Worm (Caenorhabditis elegans): ENCODE measurements around the gene pssy-2.

Gene pssy-2

ce11 chrIII:13514470-13514869 lies 42.9 kb downstream of the pssy-2 start, which contains the start of gene mlh-1:
Gene mlh-1 (minus strand): TSS chrIII:13514570.
- TF ChIP-seq ets-4 (tag; optimal IDR thresholded peaks at IDR 0.05) = no peak
- TF ChIP-seq K02D7.2 (tag; optimal IDR thresholded peaks at IDR 0.05) = no peak
- no peak for TF ChIP-seq elt-4 (tag; optimal IDR thresholded peaks at IDR 0.05)
- TF ChIP-seq hlh-6 (tag; optimal IDR thresholded peaks at IDR 0.05) = no peak
- TF ChIP-seq ama-1 (optimal IDR thresholded peaks at IDR 0.05) = no peak
- no peak for TF ChIP-seq madf-2 (tag; optimal IDR thresholded peaks at IDR 0.05)
- no peak for TF ChIP-seq T23F11.4 (GFP tag; optimal IDR thresholded peaks at IDR 0.05)
- no peak for TF ChIP-seq ceh-14 (tag; optimal IDR thresholded peaks at IDR 0.05)
- TF ChIP-seq unc-3 (GFP tag; conservative IDR thresholded peaks at IDR 0.05) = no peak
- TF ChIP-seq unc-3 (tag; optimal IDR thresholded peaks at IDR 0.05) = no peak
- TF ChIP-seq fkh-10 (GFP tag; optimal IDR thresholded peaks at IDR 0.05) = no peak
- TF ChIP-seq sox-2 (GFP tag; IDR thresholded peaks at IDR 0.05) = no peak
- no peak for TF ChIP-seq pha-4 (tag; optimal IDR thresholded peaks at IDR 0.05)
- no peak for TF ChIP-seq unc-55 (GFP tag; optimal IDR thresholded peaks at IDR 0.05)
- TF ChIP-seq unc-86 (tag; optimal IDR thresholded peaks at IDR 0.05) = no peak
- TF ChIP-seq ceh-34 (tag; optimal IDR thresholded peaks at IDR 0.05) = no peak
- TF ChIP-seq tbx-2 (tag; optimal IDR thresholded peaks at IDR 0.05) = no peak
- TF ChIP-seq nhr-11 (tag; optimal IDR thresholded peaks at IDR 0.05) = no peak
- no peak for TF ChIP-seq fax-1 (tag; optimal IDR thresholded peaks at IDR 0.05)
- TF ChIP-seq sdc-2 (tag; optimal IDR thresholded peaks at IDR 0.05) = no peak
- TF ChIP-seq lin-11 (tag; optimal IDR thresholded peaks at IDR 0.05) = no peak

DNA sequence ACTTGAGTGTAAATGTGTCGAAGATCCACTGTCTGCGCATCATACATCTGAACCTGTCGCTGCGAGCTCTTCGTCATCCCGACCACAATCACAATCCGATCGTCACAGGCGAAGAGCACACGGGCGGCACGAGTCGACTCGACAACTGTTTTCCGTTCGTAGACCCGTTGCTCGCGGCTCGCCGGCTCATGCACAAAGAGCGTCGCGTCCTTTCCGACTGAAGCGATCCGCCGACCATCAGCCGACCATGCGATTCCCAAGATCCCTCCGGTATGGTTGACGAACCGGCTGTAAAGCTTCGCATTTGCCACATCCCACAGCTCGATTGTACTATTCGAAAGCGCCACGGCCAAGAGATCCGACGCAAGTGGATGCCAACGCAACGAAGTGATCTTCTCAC lies 46.8 kb downstream of the pssy-2 start:
- no peak for TF ChIP-seq ztf-16 (tag; optimal IDR thresholded peaks at IDR 0.05)
- no peak for TF ChIP-seq unc-3 (GFP tag; conservative IDR thresholded peaks at IDR 0.05)
- TF ChIP-seq unc-3 (tag; optimal IDR thresholded peaks at IDR 0.05) = no peak
- no peak for TF ChIP-seq nfya-1 (tag; optimal IDR thresholded peaks at IDR 0.05)
- TF ChIP-seq dve-1 (tag; optimal IDR thresholded peaks at IDR 0.05) = no peak
- TF ChIP-seq eyg-1 (tag; optimal IDR thresholded peaks at IDR 0.05) = no peak
- no peak for TF ChIP-seq ceh-19 (GFP tag; optimal IDR thresholded peaks at IDR 0.05)
- no peak for TF ChIP-seq pag-3 (tag; optimal IDR thresholded peaks at IDR 0.05; ENCODE audit: borderline replicate concordance)
- no peak for TF ChIP-seq ceh-34 (tag; optimal IDR thresholded peaks at IDR 0.05)
- no peak for TF ChIP-seq ceh-18 (tag; optimal IDR thresholded peaks at IDR 0.05)
- TF ChIP-seq ets-4 (tag; optimal IDR thresholded peaks at IDR 0.05) = no peak
- TF ChIP-seq ceh-45 (GFP tag; IDR thresholded peaks at IDR 0.05) = no peak
- no peak for TF ChIP-seq pat-9 (tag; optimal IDR thresholded peaks at IDR 0.05)
- TF ChIP-seq nhr-232 (tag; optimal IDR thresholded peaks at IDR 0.05) = no peak
- no peak for TF ChIP-seq pqm-1 (tag; optimal IDR thresholded peaks at IDR 0.05)
- no peak for TF ChIP-seq ceh-6 (GFP tag; optimal IDR thresholded peaks at IDR 0.05)

DNA sequence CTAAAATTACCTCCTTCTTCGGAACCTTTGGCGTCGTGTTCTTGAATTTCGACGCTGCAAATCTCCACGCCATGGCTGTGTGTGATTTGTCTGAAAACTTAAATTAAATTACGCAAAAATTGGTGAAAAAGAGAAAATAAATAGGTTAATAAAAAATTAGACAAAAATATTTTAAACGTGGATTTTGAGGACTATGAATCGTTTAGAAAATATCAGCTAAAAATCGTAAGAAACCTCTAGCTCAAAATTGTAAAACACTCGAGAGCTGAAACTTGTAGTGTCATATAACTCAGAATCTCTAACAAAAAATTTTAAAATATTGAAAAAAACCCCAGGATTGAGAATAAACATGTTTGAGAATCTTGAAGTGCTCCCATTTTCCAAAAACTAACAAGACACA lies 52.4 kb downstream of the pssy-2 start, which contains the start of gene pod-1:
TSS of gene pod-1 (minus strand) at position 101 of the 400 bp plus-strand sequence.
- TF ChIP-seq lin-11 (tag; optimal IDR thresholded peaks at IDR 0.05) (no peak), syd-9 (tag; optimal IDR thresholded peaks at IDR 0.05) (no peak), npax-4 (tag; optimal IDR thresholded peaks at IDR 0.05) (no peak), ceh-30 (tag; optimal IDR thresholded peaks at IDR 0.05) (no peak), tbx-7 (tag; optimal IDR thresholded peaks at IDR 0.05) (no peak), pax-1 (tag; optimal IDR thresholded peaks at IDR 0.05) (no peak), K09A11.1 (tag; optimal IDR thresholded peaks at IDR 0.05; ENCODE audit: insufficient read depth) (no peak), Y22D7AL.16 (tag; optimal IDR thresholded peaks at IDR 0.05) (no peak), nfya-1 (tag; optimal IDR thresholded peaks at IDR 0.05) (no peak), C08G9.2 (tag; optimal IDR thresholded peaks at IDR 0.05) (no peak)
